Worm (Caenorhabditis elegans) whole organism, L2 larva: Measurements from ENCODE around the gene str-222.

Experiments used
- F13H6.1 ChIP-seq: sonication (generic microtip); optimal IDR thresholded peaks from 2 replicates; lab custom pipeline; 2016; ENCODE audit warnings: missing genetic modification characterization, missing compliant biosample characterization
- R02D3.7 ChIP-seq: fragments of 150-350 bp; optimal IDR thresholded peaks from 2 replicates; lab custom pipeline; 2014; ENCODE audit warnings: missing biosample characterization, missing genetic modification characterization
- ZK546.5 ChIP-seq: sonication (generic microtip); optimal IDR thresholded peaks from 2 replicates; lab custom pipeline; 2017; ENCODE audit warnings: missing biosample characterization, missing genetic modification characterization
- ama-1 ChIP-seq: fragments of 150-350 bp; optimal IDR thresholded peaks from 2 replicates; lab custom pipeline; 2018; ENCODE audit warnings: inconsistent platforms
- elt-3 ChIP-seq: sonication (generic microtip); optimal IDR thresholded peaks from 2 replicates; lab custom pipeline; 2017; ENCODE audit warnings: missing biosample characterization, missing genetic modification characterization

DNA sequence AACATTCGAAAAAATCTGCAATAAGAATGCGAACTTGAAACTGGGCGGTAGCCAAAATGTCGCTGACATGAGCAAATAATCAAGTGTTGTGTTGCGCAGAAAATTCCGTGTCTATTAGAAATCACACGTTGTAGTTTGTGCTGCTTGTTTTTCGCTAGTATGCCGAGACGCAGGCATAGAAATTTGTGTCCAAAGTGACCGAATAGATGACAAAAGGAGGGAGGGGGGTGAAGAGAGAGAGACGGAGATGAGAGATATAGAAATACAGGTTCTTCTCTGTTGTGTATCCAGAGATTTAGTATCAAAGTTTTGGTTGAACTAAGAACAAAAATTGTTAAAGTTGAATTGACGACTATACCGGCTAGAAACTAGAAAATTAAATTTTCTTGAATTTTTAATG, 8.7 kb upstream of the str-222 start:
- TF ChIP-seq ZK546.5 (tag; lab: Kevin White, UChicago) (no peak), R02D3.7 (tag; lab: Kevin White, UChicago) (no peak), ama-1 (lab: Kevin White, UChicago) (no peak), elt-3 (no peak), F13H6.1 (tag; lab: Kevin White, UChicago) (peak; percentile 84)
